Worm (Caenorhabditis elegans): ENCODE measurements around the gene Y51H7C.41.

DNA sequence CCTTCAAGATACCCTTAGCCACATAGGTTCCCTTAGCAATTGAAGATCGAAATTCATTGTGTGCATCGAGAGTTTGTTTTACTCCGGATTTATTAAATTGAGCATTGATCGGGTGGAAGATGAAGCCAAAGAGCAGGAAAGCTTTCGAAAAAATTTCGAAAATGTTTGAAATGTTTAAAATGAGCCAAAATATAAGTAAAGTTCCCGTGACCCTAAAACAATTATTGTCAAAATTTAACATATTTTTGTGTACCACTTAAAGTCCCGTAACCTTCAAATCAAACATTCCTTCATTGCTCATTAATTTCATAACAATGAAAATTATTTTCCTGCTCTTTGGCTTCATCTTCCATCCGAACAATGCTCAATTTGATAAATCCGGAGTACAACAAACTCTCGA is 41.8 kb downstream of the Y51H7C.41 start, which contains the start of gene scl-17:
- TF ChIP-seq ztf-29 (GFP tag; IDR thresholded peaks at IDR 0.05) = no peak
- TF ChIP-seq flt-1 (GFP tag; IDR thresholded peaks at IDR 0.05) = no peak
- no peak for TF ChIP-seq med-1 (GFP tag; optimal IDR thresholded peaks at IDR 0.05; ENCODE audit: insufficient read depth)
- no peak for TF ChIP-seq ztf-23 (GFP tag; IDR thresholded peaks at IDR 0.05)
- TF ChIP-seq klf-2 (GFP tag; conservative IDR thresholded peaks at IDR 0.05) = no peak
- TF ChIP-seq ref-1 (GFP tag; conservative IDR thresholded peaks at IDR 0.05) = no peak
- TF ChIP-seq cog-1 (tag; optimal IDR thresholded peaks at IDR 0.05) = no peak
- TF ChIP-seq T22C8.4 (GFP tag; IDR thresholded peaks at IDR 0.05) = no peak

All from whole organism, midembryonic.